Fruit fly (Drosophila melanogaster) whole organism, prepupa: Measurements from ENCODE around the gene Mzt1.
A peak's percentile ranks its signal among the peaks of the same experiment; 100 is the strongest.

Experiments used
- CG31627 ChIP-seq: fragments of 200-800 bp; sonication (Bioruptor generic); optimal IDR thresholded peaks from 3 replicates; lab custom pipeline; 2016; ENCODE audit warnings: missing biosample characterization, missing genetic modification characterization
- Hr4 ChIP-seq: fragments of 200-800 bp; sonication (Bioruptor generic); optimal IDR thresholded peaks from 3 replicates; lab custom pipeline; 2016; ENCODE audit warnings: missing biosample characterization, missing genetic modification characterization
- Sox102F ChIP-seq: fragments of 200-800 bp; sonication (Bioruptor generic); optimal IDR thresholded peaks from 2 replicates; lab custom pipeline; 2016; ENCODE audit warnings: missing biosample characterization, mild to moderate bottlenecking, missing genetic modification characterization
- svp ChIP-seq: fragments of 200-800 bp; sonication (Bioruptor generic); peaks from one replicate; lab custom pipeline; 2016; ENCODE audit warnings: missing biosample characterization, missing genetic modification characterization
- topi ChIP-seq: fragments of 200-800 bp; sonication (Bioruptor generic); optimal IDR thresholded peaks from 3 replicates; lab custom pipeline; 2016; ENCODE audit warnings: missing biosample characterization, missing genetic modification characterization

- TF ChIP-seq CG31627 (GFP tag; lab: Kevin White, UChicago) (no peak), topi (no peak), Hr4 (GFP tag; lab: Kevin White, UChicago) (no peak), svp (peak; percentile 7), Sox102F (GFP tag; lab: Kevin White, UChicago) (no peak)
Measured at dm6 chr3L:2426407-2426951, 37.4 kb downstream of the Mzt1 start.
